Fruit fly (Drosophila melanogaster) whole organism, embryonic: ENCODE data around the gene Tsc1.

Experiments
- Atf-2 ChIP-seq: fragments of 200-800 bp; sonication (Bioruptor generic); optimal IDR thresholded peaks from 2 replicates; lab custom pipeline; 2016; ENCODE audit warnings: missing biosample characterization, missing genetic modification characterization
- Atf6 ChIP-seq: fragments of 200-800 bp; sonication (Bioruptor generic); IDR thresholded peaks from 2 replicates; pipeline ENCODE4 v1.3.6; 2022; ENCODE audit warnings: missing biosample characterization, missing genetic modification characterization
- Bgb ChIP-seq: fragments of 200-800 bp; sonication (Bioruptor generic); IDR thresholded peaks from 2 replicates; pipeline ENCODE4 v1.3.6; 2022; ENCODE audit warnings: missing biosample characterization, missing genetic modification characterization; ENCODE audit not compliant: partially characterized antibody
- CG10565 ChIP-seq: fragments of 200-800 bp; sonication (Bioruptor generic); optimal IDR thresholded peaks from 3 replicates; lab custom pipeline; 2016; ENCODE audit warnings: missing biosample characterization, mild to moderate bottlenecking, missing genetic modification characterization
- CG10979 ChIP-seq: fragments of 200-800 bp; sonication (Bioruptor generic); optimal IDR thresholded peaks from 2 replicates; lab custom pipeline; 2018; ENCODE audit warnings: missing biosample characterization, mild to moderate bottlenecking, missing genetic modification characterization, moderate library complexity
- CG11093 ChIP-seq: fragments of 200-800 bp; sonication (Bioruptor generic); IDR thresholded peaks from 3 replicates; pipeline ENCODE4 v1.3.6; 2022; ENCODE audit warnings: missing biosample characterization, missing genetic modification characterization
- CG11560 ChIP-seq: fragments of 200-800 bp; sonication (Bioruptor generic); IDR thresholded peaks from 3 replicates; pipeline ENCODE4 v1.3.6; 2022; ENCODE audit warnings: missing biosample characterization, missing genetic modification characterization
- CG11723 ChIP-seq: fragments of 200-800 bp; sonication (Bioruptor generic); optimal IDR thresholded peaks from 2 replicates; lab custom pipeline; 2017; ENCODE audit warnings: missing biosample characterization, mild to moderate bottlenecking, missing genetic modification characterization
- CG13624 ChIP-seq: fragments of 200-800 bp; sonication (Bioruptor generic); optimal IDR thresholded peaks from 2 replicates; lab custom pipeline; 2016; ENCODE audit warnings: missing biosample characterization, missing genetic modification characterization
- CG15073 ChIP-seq: fragments of 200-800 bp; sonication (Bioruptor generic); optimal IDR thresholded peaks from 2 replicates; lab custom pipeline; 2016; ENCODE audit warnings: missing biosample characterization, missing genetic modification characterization
- CG18011 ChIP-seq: fragments of 200-800 bp; sonication (Bioruptor generic); optimal IDR thresholded peaks from 2 replicates; lab custom pipeline; 2017; ENCODE audit warnings: missing biosample characterization, missing genetic modification characterization, mild to moderate bottlenecking, moderate library complexity, missing genotype
- CG18262 ChIP-seq: fragments of 200-800 bp; optimal IDR thresholded peaks from 3 replicates; lab custom pipeline; 2019; ENCODE audit warnings: missing biosample characterization, mild to moderate bottlenecking, missing genetic modification characterization, moderate library complexity
- CG1832 ChIP-seq: fragments of 200-800 bp; sonication (Bioruptor generic); optimal IDR thresholded peaks from 2 replicates; lab custom pipeline; 2017; ENCODE audit warnings: missing biosample characterization, mild to moderate bottlenecking, missing genetic modification characterization, inconsistent platforms
- CG2889 ChIP-seq: fragments of 200-800 bp; sonication (Bioruptor generic); IDR thresholded peaks from 3 replicates; pipeline ENCODE4 v1.3.6; 2022; ENCODE audit warnings: missing biosample characterization, missing genetic modification characterization
- CG6175 ChIP-seq: fragments of 200-800 bp; sonication (Bioruptor generic); IDR thresholded peaks from 3 replicates; pipeline ENCODE4 v1.3.6; 2022; ENCODE audit warnings: missing biosample characterization, missing genetic modification characterization
- CG6654 ChIP-seq: fragments of 200-800 bp; sonication (Bioruptor generic); optimal IDR thresholded peaks from 2 replicates; lab custom pipeline; 2017; ENCODE audit warnings: missing biosample characterization, mild to moderate bottlenecking, missing genetic modification characterization
- CG8765 ChIP-seq: fragments of 200-800 bp; sonication (Bioruptor generic); IDR thresholded peaks from 2 replicates; pipeline ENCODE4 v1.3.6; 2022; ENCODE audit warnings: missing biosample characterization, missing genetic modification characterization
- CG8924 ChIP-seq: fragments of 200-800 bp; optimal IDR thresholded peaks from 3 replicates; lab custom pipeline; 2019; ENCODE audit warnings: missing biosample characterization, mild to moderate bottlenecking, missing genetic modification characterization, moderate library complexity
- CG9437 ChIP-seq: fragments of 200-800 bp; sonication (Bioruptor generic); optimal IDR thresholded peaks from 2 replicates; lab custom pipeline; 2018; ENCODE audit warnings: missing biosample characterization, mild to moderate bottlenecking, missing genetic modification characterization
- Dek ChIP-seq: fragments of 200-800 bp; sonication (Bioruptor generic); optimal IDR thresholded peaks from 3 replicates; lab custom pipeline; 2019; ENCODE audit warnings: missing biosample characterization, mild to moderate bottlenecking, missing genetic modification characterization, moderate library complexity
- Drgx ChIP-seq: fragments of 200-800 bp; sonication (Bioruptor generic); IDR thresholded peaks from 2 replicates; pipeline ENCODE4 v1.3.6; 2022; ENCODE audit warnings: missing biosample characterization, missing genetic modification characterization
- Eip74EF ChIP-seq, 2 experiments: fragments of 200-800 bp in 1 of 2; fragments of >200 bp in 1 of 2; sonication (Bioruptor generic) in 1 of 2; optimal IDR thresholded peaks; 2 replicates each; lab custom pipeline; 2017 to 2019; ENCODE audit warnings: missing biosample characterization in 2 of 2, missing genetic modification characterization in 2 of 2, mild to moderate bottlenecking in 1 of 2, moderate library complexity in 1 of 2
- Fer3 ChIP-seq: fragments of 200-800 bp; sonication (Bioruptor generic); optimal IDR thresholded peaks from 2 replicates; lab custom pipeline; 2018; ENCODE audit warnings: missing biosample characterization, mild to moderate bottlenecking, missing genetic modification characterization, moderate library complexity
- GATAe ChIP-seq: fragments of 200-800 bp; sonication (Bioruptor generic); conservative IDR thresholded peaks from 2 replicates; pipeline ENCODE4 v1.3.6; 2022; ENCODE audit warnings: missing biosample characterization, missing genetic modification characterization
- H15 ChIP-seq: fragments of 200-800 bp; sonication (Bioruptor generic); IDR thresholded peaks from 3 replicates; pipeline ENCODE4 v1.3.6; 2022; ENCODE audit warnings: missing biosample characterization, missing genetic modification characterization
- HLH54F ChIP-seq: fragments of 200-800 bp; sonication (Bioruptor generic); optimal IDR thresholded peaks from 3 replicates; lab custom pipeline; 2016; ENCODE audit warnings: missing biosample characterization, missing genetic modification characterization
- Hr51 ChIP-seq, 2 experiments: fragments of 200-800 bp; sonication (Bioruptor generic); optimal IDR thresholded peaks; 2 replicates in 1 of 2; 3 replicates in 1 of 2; lab custom pipeline; 2016 to 2018; ENCODE audit warnings: missing biosample characterization in 2 of 2, missing genetic modification characterization in 2 of 2, mild to moderate bottlenecking in 1 of 2, moderate library complexity in 1 of 2
- Kr ChIP-seq: fragments of 200-800 bp; sonication (Bioruptor generic); optimal IDR thresholded peaks from 2 replicates; lab custom pipeline; 2017; ENCODE audit warnings: missing biosample characterization, mild to moderate bottlenecking, missing genetic modification characterization
- PHDP ChIP-seq: fragments of 200-800 bp; sonication (Bioruptor generic); optimal IDR thresholded peaks from 3 replicates; lab custom pipeline; 2018; ENCODE audit warnings: missing biosample characterization, mild to moderate bottlenecking, missing genetic modification characterization, moderate library complexity
- Rfx ChIP-seq: fragments of 200-800 bp; sonication (Bioruptor generic); IDR thresholded peaks from 2 replicates; pipeline ENCODE4 v1.3.6; 2022; ENCODE audit warnings: missing biosample characterization, missing genetic modification characterization
- Sox102F ChIP-seq: fragments of 200-800 bp; sonication (Bioruptor generic); optimal IDR thresholded peaks from 2 replicates; lab custom pipeline; 2018; ENCODE audit warnings: missing biosample characterization, mild to moderate bottlenecking, missing genetic modification characterization, moderate library complexity
- bcd ChIP-seq: fragments of 200-800 bp; sonication (Bioruptor generic); optimal IDR thresholded peaks from 2 replicates; lab custom pipeline; 2017; ENCODE audit warnings: missing biosample characterization, mild to moderate bottlenecking, missing genetic modification characterization
- br ChIP-seq: fragments of >200 bp; optimal IDR thresholded peaks from 2 replicates; lab custom pipeline; 2017
- cas ChIP-seq: fragments of 200-800 bp; sonication (Bioruptor generic); IDR thresholded peaks from 2 replicates; pipeline ENCODE4 v1.3.6; 2022; ENCODE audit warnings: missing biosample characterization, missing genetic modification characterization
- chif ChIP-seq, 2 experiments: fragments of 200-800 bp; sonication (Bioruptor generic); optimal IDR thresholded peaks; 3 replicates each; lab custom pipeline; 2016; ENCODE audit warnings: missing biosample characterization in 2 of 2, missing genetic modification characterization in 2 of 2
- grn ChIP-seq: fragments of 200-800 bp; sonication (Bioruptor generic); optimal IDR thresholded peaks from 3 replicates; lab custom pipeline; 2017; ENCODE audit warnings: missing biosample characterization, missing genetic modification characterization
- org-1 ChIP-seq: fragments of 200-800 bp; sonication (Bioruptor generic); optimal IDR thresholded peaks from 2 replicates; lab custom pipeline; 2017; ENCODE audit warnings: missing biosample characterization, missing genetic modification characterization
- pb ChIP-seq: fragments of 200-800 bp; sonication (Bioruptor generic); optimal IDR thresholded peaks from 3 replicates; lab custom pipeline; 2016; ENCODE audit warnings: missing biosample characterization, missing genetic modification characterization
- pita ChIP-seq: fragments of 200-800 bp; sonication (Bioruptor generic); optimal IDR thresholded peaks from 2 replicates; lab custom pipeline; 2017; ENCODE audit warnings: missing biosample characterization, mild to moderate bottlenecking, missing genetic modification characterization
- pros ChIP-seq: fragments of 200-800 bp; sonication (Bioruptor generic); optimal IDR thresholded peaks from 3 replicates; lab custom pipeline; 2019; ENCODE audit warnings: missing biosample characterization, mild to moderate bottlenecking, missing genetic modification characterization, moderate library complexity
- repo ChIP-seq: fragments of 200-800 bp; sonication (Bioruptor generic); optimal IDR thresholded peaks from 2 replicates; lab custom pipeline; 2016; ENCODE audit warnings: missing biosample characterization, missing genetic modification characterization
- sd ChIP-seq: fragments of 200-800 bp; sonication (Bioruptor generic); optimal IDR thresholded peaks from 3 replicates; lab custom pipeline; 2018; ENCODE audit warnings: missing biosample characterization, mild to moderate bottlenecking, missing genetic modification characterization, moderate library complexity
- sob ChIP-seq: fragments of 200-800 bp; sonication (Bioruptor generic); IDR thresholded peaks from 2 replicates; pipeline ENCODE4 v1.3.6; 2022; ENCODE audit warnings: missing biosample characterization, missing genetic modification characterization
- sug ChIP-seq: fragments of 200-800 bp; optimal IDR thresholded peaks from 2 replicates; lab custom pipeline; 2019; ENCODE audit warnings: missing biosample characterization, mild to moderate bottlenecking, missing genetic modification characterization, moderate library complexity
- tap ChIP-seq: fragments of 200-800 bp; optimal IDR thresholded peaks from 3 replicates; lab custom pipeline; 2019; ENCODE audit warnings: missing biosample characterization, mild to moderate bottlenecking, missing genetic modification characterization, moderate library complexity
- tin ChIP-seq: fragments of 200-800 bp; sonication (Bioruptor generic); optimal IDR thresholded peaks from 3 replicates; lab custom pipeline; 2016; ENCODE audit warnings: missing biosample characterization, missing genetic modification characterization
- tio ChIP-seq: fragments of 200-800 bp; sonication (Bioruptor generic); optimal IDR thresholded peaks from 2 replicates; lab custom pipeline; 2017; ENCODE audit warnings: missing biosample characterization, missing genetic modification characterization, inconsistent platforms
- tll ChIP-seq, 2 experiments: fragments of 200-800 bp in 1 of 2; fragments of >200 bp in 1 of 2; sonication (Bioruptor generic) in 1 of 2; optimal IDR thresholded peaks; 2 replicates each; lab custom pipeline; 2017 to 2019; ENCODE audit warnings: missing biosample characterization in 2 of 2, missing genetic modification characterization in 2 of 2, mild to moderate bottlenecking in 1 of 2, moderate library complexity in 1 of 2
- zfh2 ChIP-seq: fragments of 200-800 bp; sonication (Bioruptor generic); optimal IDR thresholded peaks from 2 replicates; lab custom pipeline; 2016; ENCODE audit warnings: missing biosample characterization, missing genetic modification characterization

Tsc1 gene

DNA sequence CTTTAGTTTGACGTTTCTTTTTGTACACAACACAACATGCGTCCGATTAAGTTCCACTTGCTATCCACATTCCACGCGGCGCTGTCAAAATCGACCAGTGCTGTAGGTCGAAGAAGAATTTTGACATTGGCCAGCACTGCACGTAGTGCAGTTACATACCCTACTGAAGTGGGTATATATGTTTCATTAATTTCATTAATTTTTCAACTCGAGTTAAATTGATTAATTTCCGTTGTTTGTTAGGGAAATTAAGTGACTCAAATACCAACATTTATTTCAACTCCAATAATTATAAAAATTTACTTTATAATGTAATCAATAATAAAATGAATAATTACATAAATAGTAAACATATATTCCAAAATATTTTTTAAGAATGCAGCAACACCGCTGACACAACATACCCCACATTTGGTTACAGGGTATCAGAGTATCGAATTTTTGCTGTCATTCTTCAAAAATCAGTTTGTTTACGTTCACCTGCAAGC is 21.2 kb upstream of the Tsc1 start, which contains the start of the genes eIF4EHP and CG18428 (continued):
- peak; percentile 99 for TF ChIP-seq CG11723 (GFP tag; lab: Kevin White, UChicago)
- peak in 1 of 2 experiments; percentile 55 for TF ChIP-seq tll (GFP tag; optimal IDR thresholded peaks at IDR 0.05; lab: Kevin White, UChicago)
- peak; percentile 100 for TF ChIP-seq bcd (GFP tag; lab: Kevin White, UChicago)
- TF ChIP-seq CG18011, result peak; percentile 89
- no peak for TF ChIP-seq cas (GFP tag; lab: Robert Waterston, UW)
- TF ChIP-seq CG13624 (GFP tag; lab: Kevin White, UChicago), result peak; percentile 81
- no peak for TF ChIP-seq Rfx (GFP tag; lab: Robert Waterston, UW)
- TF ChIP-seq Hr51 (GFP tag; optimal IDR thresholded peaks at IDR 0.05; lab: Kevin White, UChicago), result peak; percentile 90 to 100
- peak; percentile 98 for TF ChIP-seq tin (GFP tag; lab: Kevin White, UChicago)
- TF ChIP-seq zfh2, result peak; percentile 89
- TF ChIP-seq Sox102F, result peak; percentile 99
- no peak for TF ChIP-seq br (lab: Kevin White, UChicago)
- TF ChIP-seq pros (GFP tag; lab: Kevin White, UChicago), result peak; percentile 81
- peak; percentile 89 for TF ChIP-seq HLH54F (GFP tag; lab: Kevin White, UChicago)
- TF ChIP-seq repo, result peak; percentile 51
- no peak for TF ChIP-seq pita (GFP tag; lab: Kevin White, UChicago)
- TF ChIP-seq tap (tag; lab: Kevin White, UChicago), result peak; percentile 99
- peak; percentile 100 for TF ChIP-seq PHDP (tag; lab: Kevin White, UChicago)
- TF ChIP-seq CG10979 (tag; lab: Kevin White, UChicago), result peak; percentile 99
- TF ChIP-seq CG11093, result peak; percentile 99
- TF ChIP-seq CG2889 (GFP tag; lab: Robert Waterston, UW), result peak; percentile 98; the same call in 2 of the 3 replicates
- TF ChIP-seq CG6175 (GFP tag; lab: Robert Waterston, UW), result no peak; the same call in none of the 3 replicates
- 0 out of 2 replicates have a peak, but pooled peaks have one; percentile 98 for TF ChIP-seq CG8765 (GFP tag; lab: Robert Waterston, UW)
- TF ChIP-seq Drgx, result no peak
- TF ChIP-seq pb, result peak; percentile 76
- peak; percentile 86 for TF ChIP-seq CG15073
- TF ChIP-seq CG11560 (tag; lab: Robert Waterston, UW), result no peak; the same call in 1 of the 3 replicates
- peak; percentile 100 for TF ChIP-seq Fer3 (tag; lab: Kevin White, UChicago)
- peak in 1 of 2 experiments; percentile 99 for TF ChIP-seq Eip74EF (GFP tag; optimal IDR thresholded peaks at IDR 0.05; lab: Kevin White, UChicago)
- peak; percentile 99 for TF ChIP-seq sd
- TF ChIP-seq CG8924 (tag; lab: Kevin White, UChicago), result peak; percentile 100
- peak; percentile 85 for TF ChIP-seq CG10565
- peak; percentile 99 for TF ChIP-seq tio (GFP tag; lab: Kevin White, UChicago)
- TF ChIP-seq Bgb (GFP tag; lab: Robert Waterston, UW), result no peak
- TF ChIP-seq CG18262 (tag; lab: Kevin White, UChicago), result peak; percentile 99
- TF ChIP-seq sob (GFP tag; lab: Robert Waterston, UW), result no peak
- TF ChIP-seq sug (tag; lab: Kevin White, UChicago), result peak; percentile 99
- no peak for TF ChIP-seq Atf6 (GFP tag; lab: Robert Waterston, UW)
- peak; percentile 58 for TF ChIP-seq grn (GFP tag; lab: Kevin White, UChicago)
- peak; percentile 79 to 88 for TF ChIP-seq chif (GFP tag; optimal IDR thresholded peaks at IDR 0.05; lab: Kevin White, UChicago)
- no peak for TF ChIP-seq CG1832 (GFP tag; lab: Kevin White, UChicago)
- TF ChIP-seq CG9437 (GFP tag; lab: Kevin White, UChicago), result peak; percentile 97
- peak; percentile 70 for TF ChIP-seq Kr (GFP tag; lab: Kevin White, UChicago)
- peak; percentile 85 for TF ChIP-seq Atf-2
- peak; percentile 93 for TF ChIP-seq CG6654 (GFP tag; lab: Kevin White, UChicago)
- 0 out of 2 replicates have a peak, but pooled peaks have one; percentile 99 for TF ChIP-seq GATAe
- TF ChIP-seq H15 (GFP tag; lab: Robert Waterston, UW), result no peak
- TF ChIP-seq org-1 (GFP tag; lab: Kevin White, UChicago), result peak; percentile 96
- peak; percentile 99 for TF ChIP-seq Dek (tag; lab: Kevin White, UChicago)
